Worm (Caenorhabditis elegans) whole organism, L3 larva: ENCODE data around the gene best-23.
A peak's percentile ranks its signal among the peaks of the same experiment; 100 is the strongest.

Source experiments
- R02D3.7 ChIP-seq: fragments of 150-350 bp; optimal IDR thresholded peaks from 2 replicates; lab custom pipeline; 2014; ENCODE audit warnings: missing biosample characterization, missing genetic modification characterization
- ZK546.5 ChIP-seq: sonication (generic microtip); optimal IDR thresholded peaks from 2 replicates; lab custom pipeline; 2017; ENCODE audit warnings: missing biosample characterization, missing genetic modification characterization
- aly-2 ChIP-seq: fragments of 150-350 bp; optimal IDR thresholded peaks from 2 replicates; lab custom pipeline; 2014; ENCODE audit warnings: missing biosample characterization, missing genetic modification characterization
- ama-1 ChIP-seq: fragments of 150-350 bp; optimal IDR thresholded peaks from 2 replicates; lab custom pipeline; 2018
- ceh-16 ChIP-seq: sonication (generic microtip); optimal IDR thresholded peaks from 2 replicates; lab custom pipeline; 2017; ENCODE audit warnings: missing biosample characterization, missing genetic modification characterization
- ceh-28 ChIP-seq: fragments of 150-350 bp; optimal IDR thresholded peaks from 2 replicates; lab custom pipeline; 2014; ENCODE audit warnings: missing biosample characterization, missing genetic modification reagents, missing genetic modification characterization
- ceh-82 ChIP-seq: fragments of 150-350 bp; optimal IDR thresholded peaks from 2 replicates; lab custom pipeline; 2014; ENCODE audit warnings: missing biosample characterization, missing genetic modification characterization
- ceh-9 ChIP-seq: sonication (generic microtip); optimal IDR thresholded peaks from 2 replicates; lab custom pipeline; 2018; ENCODE audit warnings: missing biosample characterization, missing genetic modification characterization
- daf-12 ChIP-seq: fragments of 150-350 bp; optimal IDR thresholded peaks from 2 replicates; lab custom pipeline; 2014; ENCODE audit warnings: missing biosample characterization, missing genetic modification reagents, missing genetic modification characterization
- egl-27 ChIP-seq: sonication (generic microtip); optimal IDR thresholded peaks from 4 replicates; lab custom pipeline; 2017; ENCODE audit warnings: missing biosample characterization, missing genetic modification reagents, missing genetic modification characterization
- egl-5 ChIP-seq: fragments of 150-350 bp; optimal IDR thresholded peaks from 2 replicates; lab custom pipeline; 2017; ENCODE audit warnings: missing biosample characterization, missing genetic modification reagents, missing genetic modification characterization, inconsistent platforms
- elt-1 ChIP-seq: fragments of 150-350 bp; optimal IDR thresholded peaks from 2 replicates; lab custom pipeline; 2014; ENCODE audit warnings: missing biosample characterization, missing genetic modification characterization
- elt-2 ChIP-seq: sonication (generic microtip); optimal IDR thresholded peaks from 2 replicates; lab custom pipeline; 2016; ENCODE audit warnings: missing genetic modification reagents, mild to moderate bottlenecking, missing genetic modification characterization, missing compliant biosample characterization
- elt-3 ChIP-seq, 3 experiments: fragments of 150-350 bp in 1 of 3; sonication (generic microtip) in 2 of 3; optimal IDR thresholded peaks; 2 replicates in 2 of 3; 4 replicates in 1 of 3; lab custom pipeline; 2014 to 2017; ENCODE audit warnings: missing biosample characterization in 3 of 3, missing genetic modification characterization in 3 of 3
- eor-1 ChIP-seq, 2 experiments: fragments of 150-350 bp; optimal IDR thresholded peaks; 2 replicates each; lab custom pipeline; 2014 to 2018; ENCODE audit warnings: missing biosample characterization in 2 of 2, missing genetic modification characterization in 2 of 2
- fkh-10 ChIP-seq: sonication (generic microtip); optimal IDR thresholded peaks from 2 replicates; lab custom pipeline; 2017; ENCODE audit warnings: missing biosample characterization, missing genetic modification reagents, missing genetic modification characterization
- fkh-2 ChIP-seq: fragments of 150-350 bp; optimal IDR thresholded peaks from 2 replicates; lab custom pipeline; 2014; ENCODE audit warnings: missing biosample characterization, missing genetic modification reagents, missing genetic modification characterization
- fos-1 ChIP-seq: fragments of 150-350 bp; optimal IDR thresholded peaks from 2 replicates; lab custom pipeline; 2014; ENCODE audit warnings: missing biosample characterization, missing genetic modification characterization
- hmg-11 ChIP-seq: sonication (generic microtip); optimal IDR thresholded peaks from 2 replicates; lab custom pipeline; 2016; ENCODE audit warnings: missing genetic modification characterization, missing compliant biosample characterization
- jun-1 ChIP-seq: fragments of 150-350 bp; optimal IDR thresholded peaks from 2 replicates; lab custom pipeline; 2014; ENCODE audit warnings: missing biosample characterization, missing genetic modification reagents, missing genetic modification characterization
- lin-15B ChIP-seq: fragments of 150-350 bp; optimal IDR thresholded peaks from 2 replicates; lab custom pipeline; 2014; ENCODE audit warnings: missing biosample characterization, missing genetic modification characterization
- lin-39 ChIP-seq: fragments of 150-350 bp; optimal IDR thresholded peaks from 2 replicates; lab custom pipeline; 2018; ENCODE audit warnings: missing biosample characterization, missing genetic modification reagents, missing genetic modification characterization
- lsy-12 ChIP-seq: sonication (generic microtip); optimal IDR thresholded peaks from 2 replicates; lab custom pipeline; 2016; ENCODE audit warnings: mild to moderate bottlenecking, missing genetic modification characterization, missing compliant biosample characterization
- mdl-1 ChIP-seq: fragments of 150-350 bp; optimal IDR thresholded peaks from 2 replicates; lab custom pipeline; 2014; ENCODE audit warnings: missing biosample characterization, missing genetic modification characterization
- mml-1 ChIP-seq: fragments of 150-350 bp; sonication (generic microtip); optimal IDR thresholded peaks from 3 replicates; lab custom pipeline; 2014; ENCODE audit warnings: missing biosample characterization, missing genetic modification characterization
- nfya-1 ChIP-seq: sonication (generic microtip); optimal IDR thresholded peaks from 2 replicates; lab custom pipeline; 2017; ENCODE audit warnings: missing genetic modification characterization, mild to moderate bottlenecking, missing compliant biosample characterization, antibody characterized with exemption, moderate library complexity; ENCODE audit not compliant: insufficient read depth
- nhr-11 ChIP-seq: fragments of 150-350 bp; optimal IDR thresholded peaks from 2 replicates; lab custom pipeline; 2014; ENCODE audit warnings: missing biosample characterization, missing genetic modification characterization
- nhr-12 ChIP-seq: fragments of 150-350 bp; optimal IDR thresholded peaks from 2 replicates; lab custom pipeline; 2014; ENCODE audit warnings: missing biosample characterization, missing genetic modification characterization
- nhr-23 ChIP-seq: fragments of 150-350 bp; optimal IDR thresholded peaks from 2 replicates; lab custom pipeline; 2014; ENCODE audit warnings: missing biosample characterization, missing genetic modification reagents, missing genetic modification characterization
- nhr-237 ChIP-seq: fragments of 150-350 bp; optimal IDR thresholded peaks from 2 replicates; lab custom pipeline; 2014; ENCODE audit warnings: missing biosample characterization, missing genetic modification characterization
- nhr-25 ChIP-seq: sonication (generic microtip); optimal IDR thresholded peaks from 2 replicates; lab custom pipeline; 2017; ENCODE audit warnings: missing biosample characterization, missing genetic modification characterization
- nhr-43 ChIP-seq: sonication (generic microtip); optimal IDR thresholded peaks from 2 replicates; lab custom pipeline; 2016; ENCODE audit warnings: mild to moderate bottlenecking, missing genetic modification characterization, missing compliant biosample characterization; ENCODE audit not compliant: poor library complexity, severe bottlenecking
- nhr-67 ChIP-seq: fragments of 150-350 bp; optimal IDR thresholded peaks from 2 replicates; lab custom pipeline; 2014; ENCODE audit warnings: missing biosample characterization, missing genetic modification characterization
- nhr-76 ChIP-seq: fragments of 150-350 bp; sonication (generic microtip); optimal IDR thresholded peaks from 5 replicates; lab custom pipeline; 2014; ENCODE audit warnings: missing biosample characterization, missing genetic modification characterization
- nhr-77 ChIP-seq: fragments of 150-350 bp; optimal IDR thresholded peaks from 2 replicates; lab custom pipeline; 2014; ENCODE audit warnings: missing biosample characterization, missing genetic modification characterization
- pha-4 ChIP-seq: fragments of 150-350 bp; optimal IDR thresholded peaks from 2 replicates; lab custom pipeline; 2014; ENCODE audit warnings: missing biosample characterization, missing genetic modification reagents, missing genetic modification characterization
- pqm-1 ChIP-seq: fragments of 150-350 bp; optimal IDR thresholded peaks from 2 replicates; lab custom pipeline; 2017; ENCODE audit warnings: missing biosample characterization, missing genetic modification characterization, inconsistent platforms
- sea-2 ChIP-seq: fragments of 150-350 bp; sonication (generic microtip); optimal IDR thresholded peaks from 4 replicates; lab custom pipeline; 2014; ENCODE audit warnings: missing biosample characterization, missing genetic modification reagents, missing genetic modification characterization
- skn-1 ChIP-seq: fragments of 150-350 bp; optimal IDR thresholded peaks from 2 replicates; lab custom pipeline; 2014; ENCODE audit warnings: missing biosample characterization, missing genetic modification characterization
- snpc-4 ChIP-seq: fragments of 150-350 bp; optimal IDR thresholded peaks from 2 replicates; lab custom pipeline; 2014; ENCODE audit warnings: missing biosample characterization, missing genetic modification characterization
- tbx-2 ChIP-seq: sonication (generic microtip); optimal IDR thresholded peaks from 2 replicates; lab custom pipeline; 2016; ENCODE audit warnings: mild to moderate bottlenecking, missing genetic modification characterization, missing compliant biosample characterization
- unc-62 ChIP-seq: fragments of 150-350 bp; sonication (generic microtip); optimal IDR thresholded peaks from 4 replicates; lab custom pipeline; 2014; ENCODE audit warnings: missing biosample characterization, missing genetic modification reagents, missing genetic modification characterization
- zag-1 ChIP-seq: fragments of 150-350 bp; optimal IDR thresholded peaks from 2 replicates; lab custom pipeline; 2014; ENCODE audit warnings: missing biosample characterization, missing genetic modification characterization
- ztf-11 ChIP-seq: fragments of 150-350 bp; optimal IDR thresholded peaks from 2 replicates; lab custom pipeline; 2014; ENCODE audit warnings: missing biosample characterization, missing genetic modification characterization
- ztf-4 ChIP-seq: fragments of 150-350 bp; optimal IDR thresholded peaks from 2 replicates; lab custom pipeline; 2014; ENCODE audit warnings: missing biosample characterization, missing genetic modification characterization

The best-23 gene

ce11 chrII:7891869-7892615, 15.3 kb downstream of the best-23 start:
- TF ChIP-seq zag-1 (tag; lab: Kevin White, UChicago) (no peak), nhr-11 (tag; lab: Kevin White, UChicago) (no peak), ztf-11 (tag; lab: Kevin White, UChicago) (no peak), mml-1 (tag; lab: Kevin White, UChicago) (no peak), fkh-10 (peak; percentile 32), snpc-4 (no peak), ztf-4 (tag; lab: Kevin White, UChicago) (peak; percentile 32), nhr-23 (tag; lab: Kevin White, UChicago) (peak; percentile 11), hmg-11 (tag; lab: Kevin White, UChicago) (peak; percentile 44), elt-2 (tag; lab: Kevin White, UChicago) (peak; percentile 90), mdl-1 (tag; lab: Kevin White, UChicago) (no peak), lin-15B (tag; lab: Kevin White, UChicago) (no peak), pqm-1 (tag; lab: Kevin White, UChicago) (peak; percentile 66), unc-62 (GFP tag; lab: Kevin White, UChicago) (peak; percentile 16), fos-1 (no peak), skn-1 (tag; lab: Kevin White, UChicago) (no peak), nhr-237 (no peak), egl-27 (tag; lab: Kevin White, UChicago) (no peak), nfya-1 (tag; lab: Kevin White, UChicago) (peak; percentile 76), ZK546.5 (tag; lab: Kevin White, UChicago) (no peak), tbx-2 (tag; lab: Kevin White, UChicago) (peak; percentile 24), nhr-43 (tag; lab: Kevin White, UChicago) (no peak), fkh-2 (tag; lab: Kevin White, UChicago) (no peak), R02D3.7 (no peak), nhr-12 (tag; lab: Kevin White, UChicago) (no peak), nhr-67 (no peak), lin-39 (tag; lab: Kevin White, UChicago) (peak; percentile 85), eor-1 (tag; optimal IDR thresholded peaks at IDR 0.05; lab: Kevin White, UChicago) (no peak), sea-2 (GFP tag; lab: Kevin White, UChicago) (no peak), pha-4 (tag; lab: Kevin White, UChicago) (peak; percentile 43), ceh-28 (tag; lab: Kevin White, UChicago) (no peak), aly-2 (tag; lab: Kevin White, UChicago) (no peak), jun-1 (tag; lab: Kevin White, UChicago) (no peak), nhr-77 (tag; lab: Kevin White, UChicago) (no peak), ceh-82 (tag; lab: Kevin White, UChicago) (no peak), ceh-16 (tag; lab: Kevin White, UChicago) (no peak), ama-1 (peak; percentile 2), elt-3 (tag; optimal IDR thresholded peaks at IDR 0.05; lab: Kevin White, UChicago) (no peak), daf-12 (tag; lab: Kevin White, UChicago) (no peak), nhr-25 (tag; lab: Kevin White, UChicago) (no peak), ceh-9 (no peak), elt-1 (no peak), nhr-76 (no peak), egl-5 (tag; lab: Kevin White, UChicago) (peak; percentile 55), lsy-12 (tag; lab: Kevin White, UChicago) (no peak)
